Worm (Caenorhabditis elegans) whole organism, L1 larva: Measurements from ENCODE around the gene fars-3.

ENCODE experiments used
- C04F5.9 ChIP-seq: sonication (generic microtip); optimal IDR thresholded peaks from 2 replicates; lab custom pipeline; 2016; ENCODE audit warnings: missing genetic modification characterization, missing compliant biosample characterization
- Y116A8C.19 ChIP-seq: sonication (generic microtip); optimal IDR thresholded peaks from 2 replicates; lab custom pipeline; 2016; ENCODE audit warnings: missing compliant biosample characterization, missing genetic modification characterization, borderline replicate concordance
- aly-2 ChIP-seq: fragments of 150-350 bp; optimal IDR thresholded peaks from 2 replicates; lab custom pipeline; 2014; ENCODE audit warnings: missing biosample characterization, missing genetic modification characterization
- ceh-63 ChIP-seq: fragments of 200-800 bp; sonication (Bioruptor generic); optimal IDR thresholded peaks from 2 replicates; lab custom pipeline; 2018; ENCODE audit warnings: mild to moderate bottlenecking, missing genetic modification characterization, missing compliant biosample characterization
- ceh-90 ChIP-seq: sonication (generic microtip); optimal IDR thresholded peaks from 2 replicates; lab custom pipeline; 2016; ENCODE audit warnings: missing genetic modification characterization, missing compliant biosample characterization
- ces-1 ChIP-seq: fragments of 150-350 bp; optimal IDR thresholded peaks from 2 replicates; lab custom pipeline; 2014; ENCODE audit warnings: missing biosample characterization, missing genetic modification reagents, missing genetic modification characterization
- efl-1 ChIP-seq, 4 experiments: fragments of 150-350 bp; optimal IDR thresholded peaks in 3 of 4; peaks in 1 of 4; 1 replicate in 1 of 4; 2 replicates in 3 of 4; lab custom pipeline; 2014; ENCODE audit warnings: missing biosample characterization in 2 of 4, missing genetic modification characterization in 2 of 4, missing genetic modification reagents in 2 of 4
- efl-3 ChIP-seq: fragments of 200-800 bp; sonication (Bioruptor generic); optimal IDR thresholded peaks from 2 replicates; lab custom pipeline; 2018; ENCODE audit warnings: mild to moderate bottlenecking, missing genetic modification characterization, missing compliant biosample characterization
- egl-27 ChIP-seq, 2 experiments: fragments of 150-350 bp in 1 of 2; sonication (generic microtip); optimal IDR thresholded peaks; 3 replicates each; lab custom pipeline; 2017 to 2018; ENCODE audit warnings: missing biosample characterization in 2 of 2, missing genetic modification characterization in 2 of 2, missing genetic modification reagents in 2 of 2
- elt-2 ChIP-seq: sonication (generic microtip); optimal IDR thresholded peaks from 2 replicates; lab custom pipeline; 2016; ENCODE audit warnings: missing genetic modification characterization, mild to moderate bottlenecking, inconsistent platforms, missing compliant biosample characterization, missing genetic modification reagents
- ets-5 ChIP-seq: fragments of 200-800 bp; sonication (Bioruptor generic); IDR thresholded peaks from 2 replicates; pipeline ENCODE4 v1.3.6; 2022; ENCODE audit warnings: missing genetic modification characterization, missing compliant biosample characterization
- fkh-8 ChIP-seq: sonication (generic microtip); optimal IDR thresholded peaks from 2 replicates; lab custom pipeline; 2016; ENCODE audit warnings: mild to moderate bottlenecking, missing genetic modification characterization, missing compliant biosample characterization
- fos-1 ChIP-seq: fragments of 150-350 bp; optimal IDR thresholded peaks from 2 replicates; lab custom pipeline; 2014; ENCODE audit warnings: missing biosample characterization, missing genetic modification characterization
- hlh-17 ChIP-seq: fragments of 200-800 bp; sonication (Bioruptor generic); optimal IDR thresholded peaks from 2 replicates; lab custom pipeline; 2018; ENCODE audit warnings: missing genetic modification characterization, mild to moderate bottlenecking, missing compliant biosample characterization, moderate library complexity, borderline replicate concordance
- hlh-4 ChIP-seq: sonication (generic microtip); optimal IDR thresholded peaks from 2 replicates; lab custom pipeline; 2016; ENCODE audit warnings: mild to moderate bottlenecking, missing genetic modification characterization, missing compliant biosample characterization
- hpl-2 ChIP-seq: fragments of 150-350 bp; optimal IDR thresholded peaks from 2 replicates; lab custom pipeline; 2014; ENCODE audit warnings: missing biosample characterization, missing genetic modification reagents, missing genetic modification characterization
- irx-1 ChIP-seq: sonication (generic microtip); optimal IDR thresholded peaks from 2 replicates; lab custom pipeline; 2016; ENCODE audit warnings: missing genetic modification characterization, missing compliant biosample characterization
- mab-9 ChIP-seq: fragments of 200-800 bp; sonication (Bioruptor generic); IDR thresholded peaks from 2 replicates; pipeline ENCODE4 v1.3.6; 2022; ENCODE audit warnings: missing genetic modification reagents, missing genetic modification characterization, missing compliant biosample characterization
- mdl-1 ChIP-seq, 2 experiments: fragments of 150-350 bp; optimal IDR thresholded peaks; 2 replicates each; lab custom pipeline; 2014 to 2017; ENCODE audit warnings: missing biosample characterization in 2 of 2, missing genetic modification characterization in 2 of 2, inconsistent platforms in 1 of 2
- mef-2 ChIP-seq: fragments of 150-350 bp; optimal IDR thresholded peaks from 2 replicates; lab custom pipeline; 2014; ENCODE audit warnings: missing biosample characterization, missing genetic modification characterization
- nhr-12 ChIP-seq: sonication (generic microtip); optimal IDR thresholded peaks from 2 replicates; lab custom pipeline; 2017; ENCODE audit warnings: missing biosample characterization, missing genetic modification characterization
- nhr-19 ChIP-seq: fragments of 200-800 bp; sonication (Bioruptor generic); conservative IDR thresholded peaks from 2 replicates; pipeline ENCODE4 v1.3.6; 2022; ENCODE audit warnings: missing genetic modification characterization, missing compliant biosample characterization
- nhr-237 ChIP-seq: fragments of 150-350 bp; optimal IDR thresholded peaks from 2 replicates; lab custom pipeline; 2014; ENCODE audit warnings: missing biosample characterization, missing genetic modification characterization
- nhr-71 ChIP-seq: sonication (generic microtip); optimal IDR thresholded peaks from 2 replicates; lab custom pipeline; 2016; ENCODE audit warnings: mild to moderate bottlenecking, missing genetic modification characterization, moderate library complexity, missing compliant biosample characterization
- nhr-84 ChIP-seq: sonication (generic microtip); optimal IDR thresholded peaks from 2 replicates; lab custom pipeline; 2017; ENCODE audit warnings: missing biosample characterization, missing genetic modification characterization
- nhr-85 ChIP-seq: sonication (generic microtip); peaks from one replicate; lab custom pipeline; 2016; ENCODE audit warnings: missing genetic modification characterization, inconsistent platforms, missing compliant biosample characterization
- pax-3 ChIP-seq: fragments of 200-800 bp; sonication (Bioruptor generic); optimal IDR thresholded peaks from 2 replicates; lab custom pipeline; 2018; ENCODE audit warnings: mild to moderate bottlenecking, missing genetic modification characterization, moderate library complexity, missing compliant biosample characterization
- skn-1 ChIP-seq: fragments of 150-350 bp; optimal IDR thresholded peaks from 2 replicates; lab custom pipeline; 2014; ENCODE audit warnings: missing biosample characterization, missing genetic modification characterization
- snpc-4 ChIP-seq: fragments of 150-350 bp; optimal IDR thresholded peaks from 2 replicates; lab custom pipeline; 2014; ENCODE audit warnings: missing biosample characterization, missing genetic modification characterization
- snu-23 ChIP-seq: sonication (generic microtip); optimal IDR thresholded peaks from 2 replicates; lab custom pipeline; 2016; ENCODE audit warnings: missing genetic modification characterization, missing compliant biosample characterization
- sptf-1 ChIP-seq: fragments of 150-350 bp; optimal IDR thresholded peaks from 2 replicates; lab custom pipeline; 2014; ENCODE audit warnings: missing biosample characterization, missing genetic modification characterization
- tlp-1 ChIP-seq: fragments of 150-350 bp; optimal IDR thresholded peaks from 2 replicates; lab custom pipeline; 2014; ENCODE audit warnings: missing biosample characterization, missing genetic modification characterization
- unc-30 ChIP-seq: sonication (generic microtip); optimal IDR thresholded peaks from 2 replicates; lab custom pipeline; 2017; ENCODE audit warnings: missing biosample characterization, missing genetic modification characterization
- unc-98 ChIP-seq: fragments of 200-800 bp; sonication (Bioruptor generic); IDR thresholded peaks from 2 replicates; pipeline ENCODE4 v1.3.6; 2022; ENCODE audit warnings: missing genetic modification characterization, missing compliant biosample characterization
- vab-15 ChIP-seq: sonication (generic microtip); optimal IDR thresholded peaks from 2 replicates; lab custom pipeline; 2017; ENCODE audit warnings: missing genotype, mild to moderate bottlenecking, missing genetic modification characterization, missing compliant biosample characterization
- ztf-11 ChIP-seq, 2 experiments: sonication (generic microtip); optimal IDR thresholded peaks; 2 replicates each; lab custom pipeline; 2016 to 2017; ENCODE audit warnings: missing genetic modification characterization in 2 of 2, missing biosample characterization in 1 of 2, missing compliant biosample characterization in 1 of 2

Gene fars-3

ce11 chrII:8428947-8429919 lies 35.4 kb upstream of the fars-3 start (continued):
- TF ChIP-seq efl-1 (optimal IDR thresholded peaks at IDR 0.05; lab: Kevin White, UChicago) = peak; percentile 12 to 40
- TF ChIP-seq efl-1 (GFP tag; optimal IDR thresholded peaks at IDR 0.05 in 1 of 2; lab: Kevin White, UChicago) = peak in 1 of 2 experiments; percentile 26

ce11 chrII:8431954-8432353 lies 32.7 kb upstream of the fars-3 start, which contains the start of gene acp-2:
Gene acp-2 (minus strand): TSS chrII:8432054.
- TF ChIP-seq mdl-1 (tag; optimal IDR thresholded peaks at IDR 0.05; lab: Kevin White, UChicago) (no peak), C04F5.9 (no peak), tlp-1 (tag; lab: Kevin White, UChicago) (no peak), mab-9 (GFP tag; lab: Robert Waterston, UW) (no peak), nhr-19 (GFP tag; lab: Robert Waterston, UW) (no peak), efl-1 (optimal IDR thresholded peaks at IDR 0.05; lab: Kevin White, UChicago) (no peak), efl-1 (GFP tag; optimal IDR thresholded peaks at IDR 0.05 in 1 of 2; lab: Kevin White, UChicago) (no peak), hlh-17 (GFP tag; lab: Kevin White, UChicago) (no peak), aly-2 (tag; lab: Kevin White, UChicago) (no peak), hlh-4 (tag; lab: Kevin White, UChicago) (no peak), fkh-8 (no peak), nhr-12 (tag; lab: Kevin White, UChicago) (no peak), Y116A8C.19 (tag; lab: Kevin White, UChicago) (no peak), nhr-85 (tag; lab: Kevin White, UChicago) (no peak), irx-1 (tag; lab: Kevin White, UChicago) (no peak), ceh-63 (GFP tag; lab: Kevin White, UChicago) (no peak), ceh-90 (tag; lab: Kevin White, UChicago) (no peak), sptf-1 (tag; lab: Kevin White, UChicago) (no peak), nhr-84 (tag; lab: Kevin White, UChicago) (no peak), unc-30 (tag; lab: Kevin White, UChicago) (no peak)

ce11 chrII:8435005-8435404 lies 29.6 kb upstream of the fars-3 start, which contains the start of gene acp-4:
Gene acp-4 (minus strand): TSS chrII:8435105.
- TF ChIP-seq fos-1 (tag; lab: Kevin White, UChicago) (no peak), unc-98 (GFP tag; lab: Robert Waterston, UW) (no peak), hpl-2 (no peak), snpc-4 (tag; lab: Kevin White, UChicago) (no peak), ztf-11 (tag; optimal IDR thresholded peaks at IDR 0.05; lab: Kevin White, UChicago) (no peak), skn-1 (tag; lab: Kevin White, UChicago) (no peak), mdl-1 (tag; optimal IDR thresholded peaks at IDR 0.05; lab: Kevin White, UChicago) (no peak), mef-2 (no peak), ces-1 (GFP tag; lab: Kevin White, UChicago) (no peak), ets-5 (GFP tag; lab: Robert Waterston, UW) (no peak), nhr-237 (tag; lab: Kevin White, UChicago) (no peak), egl-27 (tag; optimal IDR thresholded peaks at IDR 0.05; lab: Kevin White, UChicago) (no peak), pax-3 (tag; lab: Kevin White, UChicago) (no peak), vab-15 (tag; lab: Kevin White, UChicago) (no peak), elt-2 (no peak), snu-23 (GFP tag; lab: Kevin White, UChicago) (no peak), irx-1 (tag; lab: Kevin White, UChicago) (no peak), efl-3 (no peak), ceh-63 (GFP tag; lab: Kevin White, UChicago) (no peak), nhr-71 (tag; lab: Kevin White, UChicago) (no peak)
